Fruit fly (Drosophila melanogaster) whole organism, wandering third instar larva: ENCODE measurements around the gene yellow-b.

Experiments
- CG9705 ChIP-seq: fragments of 200-800 bp; sonication (Bioruptor generic); optimal IDR thresholded peaks from 2 replicates; lab custom pipeline; 2018; ENCODE audit warnings: missing biosample characterization, mild to moderate bottlenecking, missing genetic modification characterization
- Hr83 ChIP-seq: fragments of 200-300 bp; sonication (Bioruptor generic); optimal IDR thresholded peaks from 2 replicates; lab custom pipeline; 2016; ENCODE audit warnings: missing biosample characterization, mild to moderate bottlenecking, missing genetic modification characterization, moderate library complexity; ENCODE audit not compliant: poor library complexity, severe bottlenecking
- OdsH ChIP-seq: fragments of 200-800 bp; sonication (Bioruptor generic); optimal IDR thresholded peaks from 2 replicates; lab custom pipeline; 2016; ENCODE audit warnings: missing biosample characterization, mild to moderate bottlenecking, missing genetic modification characterization
- Sp1 ChIP-seq: fragments of 200-800 bp; sonication (Bioruptor generic); optimal IDR thresholded peaks from 3 replicates; lab custom pipeline; 2019; ENCODE audit warnings: missing biosample characterization, mild to moderate bottlenecking, missing genetic modification characterization, moderate library complexity
- br ChIP-seq: fragments of 200-800 bp; sonication (Bioruptor generic); optimal IDR thresholded peaks from 2 replicates; lab custom pipeline; 2016; ENCODE audit warnings: missing biosample characterization, missing genetic modification characterization
- dl ChIP-seq, 2 experiments: fragments of 175-275, 200-275 bp in 1 of 2; fragments of 200-275 bp in 1 of 2; sonication (Bioruptor generic); optimal IDR thresholded peaks; lab custom pipeline; 2018; ENCODE audit warnings: mild to moderate bottlenecking in 2 of 2, missing biosample characterization in 2 of 2, missing genetic modification characterization in 2 of 2, moderate library complexity in 2 of 2; ENCODE audit not compliant: partially characterized antibody in 2 of 2, insufficient read depth in 1 of 2
- dsf ChIP-seq: sonication (Bioruptor generic); optimal IDR thresholded peaks from 2 replicates; lab custom pipeline; 2016; ENCODE audit warnings: missing biosample characterization, missing genetic modification characterization, borderline replicate concordance
- psq ChIP-seq: fragments of 200-800 bp; sonication (Bioruptor generic); optimal IDR thresholded peaks from 3 replicates; lab custom pipeline; 2017; ENCODE audit warnings: missing biosample characterization, mild to moderate bottlenecking, missing genetic modification characterization, moderate library complexity
- usp ChIP-seq: fragments of >200 bp; optimal IDR thresholded peaks from 2 replicates; lab custom pipeline; 2017; ENCODE audit warnings: missing biosample characterization, missing genetic modification characterization

DNA sequence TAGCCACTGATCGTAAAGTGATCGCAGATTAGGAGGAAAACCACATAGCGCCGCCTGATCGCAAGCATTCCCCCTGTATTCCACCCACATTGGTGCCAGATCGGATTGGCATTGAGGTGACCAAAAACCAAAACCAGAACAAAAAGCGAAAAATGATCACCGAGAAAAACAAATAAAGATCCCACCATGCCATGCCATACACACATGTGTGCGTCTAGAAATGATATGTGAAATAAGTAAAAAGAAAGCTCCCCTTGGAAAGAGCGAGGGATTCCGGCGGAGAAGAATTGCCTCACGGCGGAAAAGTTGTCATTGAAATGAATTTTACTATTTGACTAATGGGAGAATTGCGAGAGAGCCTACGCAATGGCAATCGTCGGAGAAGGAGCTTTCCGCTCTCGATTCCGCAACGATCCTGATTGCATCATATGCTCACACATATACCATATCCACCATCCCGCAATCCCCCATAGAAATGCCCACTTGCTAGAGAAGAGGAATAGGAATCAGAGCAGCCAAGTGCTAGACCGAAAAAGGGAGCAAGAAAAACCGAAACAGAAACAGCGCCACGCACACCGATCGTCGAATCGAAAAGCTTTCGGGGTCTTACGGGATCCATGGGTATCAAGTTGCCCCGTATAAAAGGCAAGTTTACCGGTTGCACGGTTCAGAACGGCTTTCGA is 12.1 kb downstream of the yellow-b start, which contains the start of gene Mhc:
- no peak for TF ChIP-seq Sp1 (GFP tag; lab: Kevin White, UChicago)
- no peak for TF ChIP-seq psq
- no peak for TF ChIP-seq dsf (GFP tag; lab: Kevin White, UChicago)
- no peak for TF ChIP-seq Hr83 (GFP tag; lab: Kevin White, UChicago)
- no peak for TF ChIP-seq OdsH (GFP tag; lab: Kevin White, UChicago)
- no peak for TF ChIP-seq usp
- no peak for TF ChIP-seq CG9705 (GFP tag; lab: Kevin White, UChicago)
- no peak for TF ChIP-seq br (GFP tag; lab: Kevin White, UChicago)
- TF ChIP-seq dl (GFP tag; optimal IDR thresholded peaks at IDR 0.05; lab: Kevin White, UChicago; ENCODE audit: insufficient read depth in 1 of 2, partially characterized antibody in 2 of 2), result no peak
